Worm (Caenorhabditis elegans) whole organism, L4 larva: ENCODE measurements around the gene cut-4.

Experiments
- Y5F2A.4 ChIP-seq: fragments of 200-800 bp; sonication (Bioruptor generic); optimal IDR thresholded peaks from 2 replicates; lab custom pipeline; 2018; ENCODE audit warnings: mild to moderate bottlenecking, missing genetic modification characterization, missing compliant biosample characterization
- ceh-82 ChIP-seq: sonication (generic microtip); optimal IDR thresholded peaks from 2 replicates; lab custom pipeline; 2017; ENCODE audit warnings: missing biosample characterization, missing genetic modification characterization
- ctbp-1 ChIP-seq: fragments of 200-800 bp; sonication (Bioruptor generic); IDR thresholded peaks from 2 replicates; pipeline ENCODE4 v1.3.6; 2022; ENCODE audit warnings: missing genetic modification reagents, missing genetic modification characterization, missing compliant biosample characterization
- lin-13 ChIP-seq: fragments of 150-350 bp; optimal IDR thresholded peaks from 2 replicates; lab custom pipeline; 2014; ENCODE audit warnings: missing biosample characterization, missing genetic modification reagents, missing genetic modification characterization
- mdl-1 ChIP-seq, 2 experiments: fragments of 150-350 bp in 1 of 2; sonication (generic microtip) in 1 of 2; optimal IDR thresholded peaks; 2 replicates each; lab custom pipeline; 2014 to 2017; ENCODE audit warnings: missing biosample characterization in 2 of 2, missing genetic modification characterization in 2 of 2
- mep-1 ChIP-seq: fragments of 150-350 bp; sonication (generic microtip); optimal IDR thresholded peaks from 3 replicates; lab custom pipeline; 2014; ENCODE audit warnings: missing biosample characterization, missing genetic modification characterization
- nhr-237 ChIP-seq: sonication (generic microtip); optimal IDR thresholded peaks from 2 replicates; lab custom pipeline; 2017; ENCODE audit warnings: missing biosample characterization, missing genetic modification characterization
- nhr-28 ChIP-seq: fragments of 150-350 bp; optimal IDR thresholded peaks from 2 replicates; lab custom pipeline; 2014; ENCODE audit warnings: missing biosample characterization, missing genetic modification characterization
- nhr-76 ChIP-seq: fragments of 150-350 bp; optimal IDR thresholded peaks from 2 replicates; lab custom pipeline; 2014; ENCODE audit warnings: missing biosample characterization, missing genetic modification characterization
- skn-1 ChIP-seq: fragments of 150-350 bp; optimal IDR thresholded peaks from 2 replicates; lab custom pipeline; 2014; ENCODE audit warnings: missing biosample characterization, missing genetic modification characterization
- unc-39 ChIP-seq: sonication (generic microtip); optimal IDR thresholded peaks from 2 replicates; lab custom pipeline; 2017; ENCODE audit warnings: missing biosample characterization, missing genetic modification characterization
- unc-62 ChIP-seq, 3 experiments: fragments of 150-350 bp in 1 of 3; sonication (generic microtip); optimal IDR thresholded peaks in 2 of 3; peaks in 1 of 3; 1 replicate in 1 of 3; 2 replicates in 2 of 3; lab custom pipeline; 2014 to 2017; ENCODE audit warnings: missing biosample characterization in 3 of 3, missing genetic modification characterization in 3 of 3, missing genetic modification reagents in 3 of 3, missing genotype in 1 of 3
- vab-7 ChIP-seq: fragments of 200-800 bp; sonication (Bioruptor generic); IDR thresholded peaks from 2 replicates; pipeline ENCODE4 v1.3.6; 2022; ENCODE audit warnings: missing genetic modification reagents, missing genetic modification characterization, missing compliant biosample characterization

ce11 chrII:10402991-10403390 lies 32.9 kb upstream of the cut-4 start:
- TF ChIP-seq nhr-28 (tag; lab: Kevin White, UChicago) (peak; percentile 82), unc-62 (GFP tag; optimal IDR thresholded peaks at IDR 0.05 in 1 of 2; lab: Kevin White, UChicago) (peak in 1 of 2 experiments; percentile 62), unc-62 (tag; optimal IDR thresholded peaks at IDR 0.05; lab: Kevin White, UChicago) (no peak), nhr-76 (tag; lab: Kevin White, UChicago) (no peak), skn-1 (tag; lab: Kevin White, UChicago) (no peak), unc-39 (tag; lab: Kevin White, UChicago) (no peak), lin-13 (GFP tag; lab: Kevin White, UChicago) (no peak), mdl-1 (tag; optimal IDR thresholded peaks at IDR 0.05; lab: Kevin White, UChicago) (no peak), Y5F2A.4 (no peak), ceh-82 (tag; lab: Kevin White, UChicago) (no peak), vab-7 (GFP tag; lab: Robert Waterston, UW) (no peak), mep-1 (no peak), nhr-237 (tag; lab: Kevin White, UChicago) (no peak), ctbp-1 (GFP tag; lab: Robert Waterston, UW) (no peak)
